Fruit fly (Drosophila melanogaster) whole organism, wandering third instar larva: ENCODE measurements around the gene AP-1-2beta.

Experiments used
- Myc ChIP-seq: fragments of >200 bp; optimal IDR thresholded peaks from 2 replicates; lab custom pipeline; 2017
- OdsH ChIP-seq: fragments of 200-800 bp; sonication (Bioruptor generic); optimal IDR thresholded peaks from 2 replicates; lab custom pipeline; 2016; ENCODE audit warnings: missing biosample characterization, mild to moderate bottlenecking, missing genetic modification characterization
- Rel ChIP-seq, 2 experiments: fragments of 200-800 bp; sonication (Bioruptor generic) in 1 of 2; optimal IDR thresholded peaks; 2 replicates in 1 of 2; 3 replicates in 1 of 2; lab custom pipeline; 2016 to 2019; ENCODE audit warnings: mild to moderate bottlenecking in 2 of 2, missing biosample characterization in 2 of 2, missing genetic modification characterization in 2 of 2, moderate library complexity in 1 of 2
- h ChIP-seq: fragments of 200-800 bp; sonication (Bioruptor generic); optimal IDR thresholded peaks from 3 replicates; lab custom pipeline; 2016; ENCODE audit warnings: missing biosample characterization, mild to moderate bottlenecking, missing genetic modification characterization

DNA sequence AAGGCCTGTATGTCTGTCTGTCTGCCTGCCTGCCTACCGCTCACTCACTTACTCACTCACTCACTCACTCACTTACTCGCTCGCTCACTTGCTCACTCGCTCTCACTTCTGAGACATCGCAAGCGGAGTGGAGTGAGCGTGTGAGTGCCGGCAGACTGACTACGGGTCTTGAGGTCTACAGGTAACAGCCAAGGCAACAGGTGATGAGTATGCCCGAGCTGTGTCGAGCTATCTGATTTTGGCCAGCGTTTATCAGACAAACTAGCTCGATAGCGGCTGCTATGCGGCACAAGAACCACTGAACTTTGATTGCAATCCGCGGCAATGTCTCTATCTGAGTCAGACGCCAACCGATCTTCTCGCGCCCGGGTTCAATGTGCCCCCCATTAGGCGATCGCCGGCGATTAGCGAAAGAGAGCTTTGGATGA lies 23.4 kb downstream of the AP-1-2beta start:
- TF ChIP-seq Myc (no peak), OdsH (GFP tag; lab: Kevin White, UChicago) (no peak), Rel (GFP tag; optimal IDR thresholded peaks at IDR 0.05; lab: Kevin White, UChicago) (no peak), Rel (tag; optimal IDR thresholded peaks at IDR 0.05; lab: Kevin White, UChicago) (no peak), h (peak; percentile 14)
